Worm (Caenorhabditis elegans): ENCODE results near the gene K09B11.4.

ce11 chrIV:13460876-13461275 lies 31.5 kb downstream of the K09B11.4 start, which contains the start of gene Y38H8A.12:
- no peak for TF ChIP-seq sea-2 (GFP tag; IDR thresholded peaks at IDR 0.05)
- no peak for TF ChIP-seq snpc-4 (GFP tag; optimal IDR thresholded peaks at IDR 0.05)
- TF ChIP-seq snpc-4 (tag; optimal IDR thresholded peaks at IDR 0.05): no peak
- TF ChIP-seq attf-6 (GFP tag; IDR thresholded peaks at IDR 0.05): no peak
- no peak for TF ChIP-seq F39B2.1 (GFP tag; IDR thresholded peaks at IDR 0.05)
- no peak for TF ChIP-seq hsf-1 (GFP tag; IDR thresholded peaks at IDR 0.05)
- TF ChIP-seq ama-1 (optimal IDR thresholded peaks at IDR 0.05): no peak
- no peak for TF ChIP-seq ama-1 (GFP tag; optimal IDR thresholded peaks at IDR 0.05)
- TF ChIP-seq egl-44 (GFP tag; IDR thresholded peaks at IDR 0.05): no peak
- no peak for TF ChIP-seq mxl-1 (tag; optimal IDR thresholded peaks at IDR 0.05)
- TF ChIP-seq F10E7.11 (tag; optimal IDR thresholded peaks at IDR 0.05): no peak
- TF ChIP-seq C17E4.6 (GFP tag; IDR thresholded peaks at IDR 0.05): no peak
- TF ChIP-seq snpc-1.1 (tag; optimal IDR thresholded peaks at IDR 0.05; ENCODE audit: insufficient read depth): no peak
- TF ChIP-seq ztf-28 (GFP tag; IDR thresholded peaks at IDR 0.05): no peak
- TF ChIP-seq somi-1 (GFP tag; optimal IDR thresholded peaks at IDR 0.05): no peak

Data from whole organism, young adult.